Fruit fly (Drosophila melanogaster) whole organism, wandering third instar larva: ENCODE measurements around the gene CG10862.

Experiments
- Abd-B ChIP-seq: fragments of >200 bp; optimal IDR thresholded peaks from 2 replicates; lab custom pipeline; 2017; ENCODE audit warnings: missing biosample characterization, missing genetic modification characterization
- CG32264 ChIP-seq: fragments of 200-800 bp; sonication (Bioruptor generic); optimal IDR thresholded peaks from 2 replicates; lab custom pipeline; 2016; ENCODE audit warnings: missing biosample characterization, missing genetic modification characterization
- CG9705 ChIP-seq: fragments of 200-800 bp; sonication (Bioruptor generic); optimal IDR thresholded peaks from 2 replicates; lab custom pipeline; 2018; ENCODE audit warnings: missing biosample characterization, mild to moderate bottlenecking, missing genetic modification characterization
- CrebA ChIP-seq: fragments of 200-800 bp; sonication (Bioruptor generic); optimal IDR thresholded peaks from 2 replicates; lab custom pipeline; 2016; ENCODE audit warnings: missing biosample characterization, mild to moderate bottlenecking, missing genetic modification characterization, borderline replicate concordance
- Dfd ChIP-seq: fragments of >200 bp; optimal IDR thresholded peaks from 2 replicates; lab custom pipeline; 2017; ENCODE audit warnings: missing biosample characterization, missing genetic modification characterization
- Dif ChIP-seq: fragments of 200-275, 200-300 bp; sonication (Bioruptor generic); optimal IDR thresholded peaks from 2 replicates; lab custom pipeline; 2018; ENCODE audit warnings: missing biosample characterization, missing genetic modification characterization; ENCODE audit not compliant: partially characterized antibody
- GATAd ChIP-seq: sonication (Bioruptor generic); optimal IDR thresholded peaks from 2 replicates; lab custom pipeline; 2016; ENCODE audit warnings: missing biosample characterization, missing genetic modification characterization
- HLH106 ChIP-seq: fragments of 200-800 bp; optimal IDR thresholded peaks from 3 replicates; lab custom pipeline; 2019; ENCODE audit warnings: missing biosample characterization, mild to moderate bottlenecking, missing genetic modification characterization, moderate library complexity
- Hnf4 ChIP-seq: fragments of 200-800 bp; sonication (Bioruptor generic); optimal IDR thresholded peaks from 2 replicates; lab custom pipeline; 2016; ENCODE audit warnings: missing biosample characterization, mild to moderate bottlenecking, missing genetic modification characterization
- Hr78 ChIP-seq: fragments of >200 bp; optimal IDR thresholded peaks from 2 replicates; lab custom pipeline; 2017; ENCODE audit warnings: missing biosample characterization, missing genetic modification characterization
- Hr83 ChIP-seq: fragments of 200-300 bp; sonication (Bioruptor generic); optimal IDR thresholded peaks from 2 replicates; lab custom pipeline; 2016; ENCODE audit warnings: missing biosample characterization, mild to moderate bottlenecking, missing genetic modification characterization, moderate library complexity; ENCODE audit not compliant: poor library complexity, severe bottlenecking
- Jra ChIP-seq: sonication (Bioruptor generic); optimal IDR thresholded peaks from 2 replicates; lab custom pipeline; 2016; ENCODE audit warnings: missing biosample characterization, missing genetic modification characterization
- Myc ChIP-seq: fragments of >200 bp; optimal IDR thresholded peaks from 2 replicates; lab custom pipeline; 2017
- N ChIP-seq: fragments of >200 bp; optimal IDR thresholded peaks from 2 replicates; lab custom pipeline; 2018; ENCODE audit warnings: missing biosample characterization, missing external identifiers, missing genetic modification characterization
- OdsH ChIP-seq: fragments of 200-800 bp; sonication (Bioruptor generic); optimal IDR thresholded peaks from 2 replicates; lab custom pipeline; 2016; ENCODE audit warnings: missing biosample characterization, mild to moderate bottlenecking, missing genetic modification characterization
- Rel ChIP-seq, 2 experiments: fragments of 200-800 bp; sonication (Bioruptor generic) in 1 of 2; optimal IDR thresholded peaks; 2 replicates in 1 of 2; 3 replicates in 1 of 2; lab custom pipeline; 2016 to 2019; ENCODE audit warnings: mild to moderate bottlenecking in 2 of 2, missing biosample characterization in 2 of 2, missing genetic modification characterization in 2 of 2, moderate library complexity in 1 of 2
- Vsx2 ChIP-seq: fragments of 200-300, 225-300 bp; sonication (Bioruptor generic); optimal IDR thresholded peaks from 2 replicates; lab custom pipeline; 2018; ENCODE audit warnings: missing biosample characterization, missing genetic modification characterization; ENCODE audit not compliant: partially characterized antibody
- brk ChIP-seq: fragments of 200-800 bp; sonication (Bioruptor generic); optimal IDR thresholded peaks from 2 replicates; lab custom pipeline; 2016; ENCODE audit warnings: missing biosample characterization, mild to moderate bottlenecking, missing genetic modification characterization
- dl ChIP-seq, 2 experiments: fragments of 175-275, 200-275 bp in 1 of 2; fragments of 200-275 bp in 1 of 2; sonication (Bioruptor generic); optimal IDR thresholded peaks; lab custom pipeline; 2018; ENCODE audit warnings: mild to moderate bottlenecking in 2 of 2, missing biosample characterization in 2 of 2, missing genetic modification characterization in 2 of 2, moderate library complexity in 2 of 2; ENCODE audit not compliant: partially characterized antibody in 2 of 2, insufficient read depth in 1 of 2
- dsf ChIP-seq: sonication (Bioruptor generic); optimal IDR thresholded peaks from 2 replicates; lab custom pipeline; 2016; ENCODE audit warnings: missing biosample characterization, missing genetic modification characterization, borderline replicate concordance
- ey ChIP-seq: fragments of 200-800 bp; sonication (Bioruptor generic); optimal IDR thresholded peaks from 2 replicates; lab custom pipeline; 2016; ENCODE audit warnings: missing biosample characterization, missing genetic modification characterization
- foxo ChIP-seq, 2 experiments: fragments of 200-800 bp; sonication (Bioruptor generic); optimal IDR thresholded peaks; 2 replicates in 1 of 2; 3 replicates in 1 of 2; lab custom pipeline; 2016 to 2017; ENCODE audit warnings: missing biosample characterization in 2 of 2, missing genetic modification characterization in 2 of 2
- fru ChIP-seq: fragments of 200-800 bp; sonication (Bioruptor generic); optimal IDR thresholded peaks from 3 replicates; lab custom pipeline; 2016; ENCODE audit warnings: missing biosample characterization, mild to moderate bottlenecking, missing genetic modification characterization
- h ChIP-seq: fragments of 200-800 bp; sonication (Bioruptor generic); optimal IDR thresholded peaks from 3 replicates; lab custom pipeline; 2016; ENCODE audit warnings: missing biosample characterization, mild to moderate bottlenecking, missing genetic modification characterization
- jim ChIP-seq: fragments of 175-275, 200-325 bp; sonication (Bioruptor generic); optimal IDR thresholded peaks from 2 replicates; lab custom pipeline; 2016; ENCODE audit warnings: missing biosample characterization, mild to moderate bottlenecking, missing genetic modification characterization
- pan ChIP-seq: fragments of >200 bp; optimal IDR thresholded peaks from 2 replicates; lab custom pipeline; 2017
- psq ChIP-seq: fragments of 200-800 bp; sonication (Bioruptor generic); optimal IDR thresholded peaks from 3 replicates; lab custom pipeline; 2017; ENCODE audit warnings: missing biosample characterization, mild to moderate bottlenecking, missing genetic modification characterization, moderate library complexity
- rgr ChIP-seq: fragments of 200-800 bp; sonication (Bioruptor generic); optimal IDR thresholded peaks from 3 replicates; lab custom pipeline; 2016; ENCODE audit warnings: missing biosample characterization, mild to moderate bottlenecking, missing genetic modification characterization
- sage ChIP-seq: fragments of 200-800 bp; sonication (Bioruptor generic); optimal IDR thresholded peaks from 2 replicates; lab custom pipeline; 2016; ENCODE audit warnings: missing biosample characterization, mild to moderate bottlenecking, missing genetic modification characterization
- sv ChIP-seq: fragments of 200-800 bp; sonication (Bioruptor generic); optimal IDR thresholded peaks from 3 replicates; lab custom pipeline; 2016; ENCODE audit warnings: missing biosample characterization, missing genetic modification characterization
- tai ChIP-seq: sonication (Bioruptor generic); optimal IDR thresholded peaks from 2 replicates; lab custom pipeline; 2016; ENCODE audit warnings: missing biosample characterization, missing genetic modification characterization
- usp ChIP-seq: fragments of >200 bp; optimal IDR thresholded peaks from 2 replicates; lab custom pipeline; 2017; ENCODE audit warnings: missing biosample characterization, missing genetic modification characterization
- woc ChIP-seq: sonication (Bioruptor generic); optimal IDR thresholded peaks from 2 replicates; lab custom pipeline; 2016; ENCODE audit warnings: missing biosample characterization, mild to moderate bottlenecking, missing genetic modification characterization

Gene CG10862

dm6 chr3L:3684004-3684403 lies 29.4 kb upstream of the CG10862 start:
- TF ChIP-seq dl (GFP tag; optimal IDR thresholded peaks at IDR 0.05; lab: Kevin White, UChicago; ENCODE audit: insufficient read depth in 1 of 2, partially characterized antibody in 2 of 2) = no peak
- no peak for TF ChIP-seq sage (GFP tag; lab: Kevin White, UChicago)
- no peak for TF ChIP-seq Rel (GFP tag; optimal IDR thresholded peaks at IDR 0.05; lab: Kevin White, UChicago)
- no peak for TF ChIP-seq Rel (tag; optimal IDR thresholded peaks at IDR 0.05; lab: Kevin White, UChicago)
- TF ChIP-seq woc = no peak
- TF ChIP-seq Abd-B = no peak
- TF ChIP-seq Dfd = no peak
- no peak for TF ChIP-seq foxo (GFP tag; optimal IDR thresholded peaks at IDR 0.05; lab: Kevin White, UChicago)
- no peak for TF ChIP-seq pan (lab: Kevin White, UChicago)
- TF ChIP-seq Hr78 (GFP tag; lab: Kevin White, UChicago) = no peak
- no peak for TF ChIP-seq sv (GFP tag; lab: Kevin White, UChicago)
- no peak for TF ChIP-seq Myc
- no peak for TF ChIP-seq jim (GFP tag; lab: Kevin White, UChicago)
- TF ChIP-seq Hr83 (GFP tag; lab: Kevin White, UChicago) = no peak
- no peak for TF ChIP-seq CG32264 (GFP tag; lab: Kevin White, UChicago)
- TF ChIP-seq brk = no peak
- TF ChIP-seq CrebA (GFP tag; lab: Kevin White, UChicago) = no peak
- TF ChIP-seq psq = no peak
- no peak for TF ChIP-seq usp (GFP tag; lab: Kevin White, UChicago)
- no peak for TF ChIP-seq h (GFP tag; lab: Kevin White, UChicago)
- no peak for TF ChIP-seq rgr (GFP tag; lab: Kevin White, UChicago)

dm6 chr3L:3678375-3678774 lies 23.8 kb upstream of the CG10862 start:
- TF ChIP-seq Hr83 (GFP tag; lab: Kevin White, UChicago) (no peak), pan (lab: Kevin White, UChicago) (no peak), OdsH (GFP tag; lab: Kevin White, UChicago) (no peak), HLH106 (tag; lab: Kevin White, UChicago) (no peak), Myc (no peak), tai (GFP tag; lab: Kevin White, UChicago) (no peak), dsf (GFP tag; lab: Kevin White, UChicago) (no peak), jim (GFP tag; lab: Kevin White, UChicago) (no peak)
- TF ChIP-seq, all 38 proteins: peak for 0

- no peak for TF ChIP-seq jim (GFP tag; lab: Kevin White, UChicago)
- no peak for TF ChIP-seq Jra (GFP tag; lab: Kevin White, UChicago)
- TF ChIP-seq woc = no peak
- no peak for TF ChIP-seq ey (GFP tag; lab: Kevin White, UChicago)
- no peak for TF ChIP-seq sv (GFP tag; lab: Kevin White, UChicago)
- no peak for TF ChIP-seq Hr83 (GFP tag; lab: Kevin White, UChicago)
- TF ChIP-seq Rel (GFP tag; optimal IDR thresholded peaks at IDR 0.05; lab: Kevin White, UChicago) = no peak
- no peak for TF ChIP-seq Rel (tag; optimal IDR thresholded peaks at IDR 0.05; lab: Kevin White, UChicago)
- no peak for TF ChIP-seq fru
- no peak for TF ChIP-seq h (GFP tag; lab: Kevin White, UChicago)
- no peak for TF ChIP-seq N (GFP tag; lab: Kevin White, UChicago)
- TF ChIP-seq Vsx2 (GFP tag; lab: Kevin White, UChicago) = no peak
- TF ChIP-seq usp (GFP tag; lab: Kevin White, UChicago) = no peak
- TF ChIP-seq Hnf4 (GFP tag; lab: Kevin White, UChicago) = no peak
- no peak for TF ChIP-seq GATAd
- no peak for TF ChIP-seq HLH106 (tag; lab: Kevin White, UChicago)
- no peak for TF ChIP-seq dl (GFP tag; optimal IDR thresholded peaks at IDR 0.05; lab: Kevin White, UChicago; ENCODE audit: insufficient read depth in 1 of 2, partially characterized antibody in 2 of 2)
- TF ChIP-seq Dif (GFP tag; lab: Kevin White, UChicago) = no peak
- TF ChIP-seq CG9705 (GFP tag; lab: Kevin White, UChicago) = no peak
- no peak for TF ChIP-seq dsf (GFP tag; lab: Kevin White, UChicago)
Measured at dm6 chr3L:3672490-3673107, 18.0 kb upstream of the CG10862 start.
